Fruit fly (Drosophila melanogaster) whole organism, embryonic: Measurements from ENCODE around the gene CG31808.

Experiments used
- CG10543 ChIP-seq: fragments of 200-800 bp; sonication (Bioruptor generic); optimal IDR thresholded peaks from 3 replicates; lab custom pipeline; 2017; ENCODE audit warnings: missing biosample characterization, mild to moderate bottlenecking, missing genetic modification characterization, moderate library complexity
- CG10565 ChIP-seq: fragments of 200-800 bp; sonication (Bioruptor generic); optimal IDR thresholded peaks from 3 replicates; lab custom pipeline; 2016; ENCODE audit warnings: missing biosample characterization, mild to moderate bottlenecking, missing genetic modification characterization
- CG11085 ChIP-seq: fragments of 200-800 bp; sonication (Bioruptor generic); IDR thresholded peaks from 2 replicates; pipeline ENCODE4 v1.3.6; 2022; ENCODE audit warnings: missing biosample characterization, missing genetic modification characterization
- CG11696 ChIP-seq: fragments of 200-800 bp; sonication (Bioruptor generic); IDR thresholded peaks from 2 replicates; pipeline ENCODE4 v1.3.6; 2022; ENCODE audit warnings: missing biosample characterization, missing genetic modification characterization
- CG1233 ChIP-seq: fragments of 200-800 bp; sonication (Bioruptor generic); optimal IDR thresholded peaks from 4 replicates; lab custom pipeline; 2018; ENCODE audit warnings: missing biosample characterization, mild to moderate bottlenecking, missing genetic modification characterization
- CG14710 ChIP-seq: fragments of 200-800 bp; sonication (Bioruptor generic); optimal IDR thresholded peaks from 3 replicates; lab custom pipeline; 2019; ENCODE audit warnings: missing biosample characterization, mild to moderate bottlenecking, missing genetic modification characterization, moderate library complexity
- CG17186 ChIP-seq: fragments of 200-800 bp; sonication (Bioruptor generic); optimal IDR thresholded peaks from 3 replicates; lab custom pipeline; 2017; ENCODE audit warnings: missing biosample characterization, missing genetic modification reagents, missing genetic modification characterization
- CG18599 ChIP-seq: fragments of 200-800 bp; sonication (Bioruptor generic); optimal IDR thresholded peaks from 3 replicates; lab custom pipeline; 2017; ENCODE audit warnings: missing biosample characterization, missing genetic modification characterization, mild to moderate bottlenecking, moderate library complexity, missing genetic modification reagents
- CG2678 ChIP-seq: fragments of 200-800 bp; sonication (Bioruptor generic); optimal IDR thresholded peaks from 3 replicates; lab custom pipeline; 2019; ENCODE audit warnings: missing biosample characterization, mild to moderate bottlenecking, missing genetic modification characterization, moderate library complexity
- CG31365 ChIP-seq: fragments of 200-800 bp; sonication (Bioruptor generic); optimal IDR thresholded peaks from 2 replicates; lab custom pipeline; 2018; ENCODE audit warnings: missing biosample characterization, mild to moderate bottlenecking, missing genetic modification characterization
- CG32532 ChIP-seq: fragments of 200-800 bp; sonication (Bioruptor generic); IDR thresholded peaks from 2 replicates; pipeline ENCODE4 v1.3.6; 2022; ENCODE audit warnings: missing biosample characterization, missing genetic modification characterization
- CG32772 ChIP-seq: fragments of 200-800 bp; sonication (Bioruptor generic); IDR thresholded peaks from 2 replicates; pipeline ENCODE4 v1.3.6; 2022; ENCODE audit warnings: missing biosample characterization, missing genetic modification characterization
- CG34422 ChIP-seq: fragments of 200-800 bp; sonication (Bioruptor generic); IDR thresholded peaks from 3 replicates; pipeline ENCODE4 v1.3.6; 2022; ENCODE audit warnings: missing biosample characterization, missing genetic modification characterization
- CG4360 ChIP-seq: fragments of 200-800 bp; sonication (Bioruptor generic); IDR thresholded peaks from 2 replicates; pipeline ENCODE4 v1.3.6; 2022; ENCODE audit warnings: missing biosample characterization, missing genetic modification characterization
- CG4404 ChIP-seq: fragments of 200-800 bp; sonication (Bioruptor generic); IDR thresholded peaks from 2 replicates; pipeline ENCODE4 v1.3.6; 2022; ENCODE audit warnings: missing biosample characterization, missing genetic modification characterization
- CG5245 ChIP-seq: fragments of 200-800 bp; sonication (Bioruptor generic); optimal IDR thresholded peaks from 3 replicates; lab custom pipeline; 2016; ENCODE audit warnings: missing biosample characterization, missing genetic modification characterization
- CG6689 ChIP-seq: fragments of 200-800 bp; sonication (Bioruptor generic); IDR thresholded peaks from 2 replicates; pipeline ENCODE4 v1.3.6; 2022; ENCODE audit warnings: missing biosample characterization, missing genetic modification characterization
- CG7372 ChIP-seq: fragments of 200-800 bp; sonication (Bioruptor generic); IDR thresholded peaks from 2 replicates; pipeline ENCODE4 v1.3.6; 2022; ENCODE audit warnings: missing biosample characterization, missing genetic modification characterization
- Dad ChIP-seq: fragments of 200-800 bp; sonication (Bioruptor generic); optimal IDR thresholded peaks from 3 replicates; lab custom pipeline; 2016; ENCODE audit warnings: missing biosample characterization, missing genetic modification characterization
- Deaf1 ChIP-seq: fragments of 200-800 bp; optimal IDR thresholded peaks from 3 replicates; lab custom pipeline; 2019; ENCODE audit warnings: missing biosample characterization, mild to moderate bottlenecking, missing genetic modification characterization, moderate library complexity
- Doc2 ChIP-seq: fragments of 200-800 bp; sonication (Bioruptor generic); IDR thresholded peaks from 2 replicates; pipeline ENCODE4 v1.3.6; 2022; ENCODE audit warnings: missing biosample characterization, missing genetic modification characterization
- Elba2 ChIP-seq: fragments of 200-800 bp; sonication (Bioruptor generic); optimal IDR thresholded peaks from 3 replicates; lab custom pipeline; 2016; ENCODE audit warnings: missing biosample characterization, missing genetic modification characterization
- Ets97D ChIP-seq: fragments of 200-800 bp; sonication (Bioruptor generic); optimal IDR thresholded peaks from 3 replicates; lab custom pipeline; 2016; ENCODE audit warnings: missing biosample characterization, missing genetic modification characterization
- Fer1 ChIP-seq: fragments of 200-800 bp; sonication (Bioruptor generic); optimal IDR thresholded peaks from 2 replicates; lab custom pipeline; 2017; ENCODE audit warnings: missing biosample characterization, mild to moderate bottlenecking, missing genetic modification characterization
- Fer3 ChIP-seq: fragments of 200-800 bp; sonication (Bioruptor generic); optimal IDR thresholded peaks from 2 replicates; lab custom pipeline; 2018; ENCODE audit warnings: missing biosample characterization, mild to moderate bottlenecking, missing genetic modification characterization, moderate library complexity
- NK7.1 ChIP-seq: fragments of 200-800 bp; sonication (Bioruptor generic); optimal IDR thresholded peaks from 3 replicates; lab custom pipeline; 2016; ENCODE audit warnings: missing biosample characterization, missing genetic modification characterization
- Nf-YC ChIP-seq: fragments of 200-800 bp; optimal IDR thresholded peaks from 3 replicates; lab custom pipeline; 2019; ENCODE audit warnings: missing biosample characterization, mild to moderate bottlenecking, missing genetic modification characterization, moderate library complexity
- Trl ChIP-seq, 3 experiments: fragments of >200 bp in 2 of 3; fragments of 200-800 bp in 1 of 3; sonication (Bioruptor generic) in 1 of 3; optimal IDR thresholded peaks; 2 replicates in 1 of 3; 3 replicates in 2 of 3; lab custom pipeline; 2016 to 2017; ENCODE audit warnings: missing biosample characterization in 1 of 3, missing genetic modification characterization in 1 of 3
- Xrp1 ChIP-seq: fragments of 200-800 bp; sonication (Bioruptor generic); IDR thresholded peaks from 2 replicates; pipeline ENCODE4 v1.3.6; 2022; ENCODE audit warnings: missing biosample characterization, missing genetic modification characterization
- abd-A ChIP-seq: fragments of 200-800 bp; sonication (Bioruptor generic); optimal IDR thresholded peaks from 3 replicates; lab custom pipeline; 2019; ENCODE audit warnings: missing biosample characterization, mild to moderate bottlenecking, missing genetic modification characterization, moderate library complexity
- ci ChIP-seq: fragments of 200-800 bp; sonication (Bioruptor generic); IDR thresholded peaks from 3 replicates; pipeline ENCODE4 v1.3.6; 2022; ENCODE audit warnings: missing biosample characterization, missing genetic modification characterization
- da ChIP-seq: fragments of 200-800 bp; sonication (Bioruptor generic); optimal IDR thresholded peaks from 2 replicates; lab custom pipeline; 2016; ENCODE audit warnings: missing biosample characterization, missing genetic modification characterization
- danr ChIP-seq: fragments of 200-800 bp; sonication (Bioruptor generic); IDR thresholded peaks from 2 replicates; pipeline ENCODE4 v1.3.6; 2022; ENCODE audit warnings: missing biosample characterization, missing genetic modification characterization
- dmrt99B ChIP-seq: fragments of 200-800 bp; sonication (Bioruptor generic); optimal IDR thresholded peaks from 2 replicates; lab custom pipeline; 2018; ENCODE audit warnings: missing biosample characterization, mild to moderate bottlenecking, missing genetic modification characterization, moderate library complexity
- fd96Cb ChIP-seq: fragments of 200-800 bp; sonication (Bioruptor generic); optimal IDR thresholded peaks from 2 replicates; lab custom pipeline; 2018; ENCODE audit warnings: missing biosample characterization, mild to moderate bottlenecking, missing genetic modification characterization, moderate library complexity
- grau ChIP-seq: fragments of 200-800 bp; optimal IDR thresholded peaks from 3 replicates; lab custom pipeline; 2019; ENCODE audit warnings: missing biosample characterization, mild to moderate bottlenecking, missing genetic modification characterization, moderate library complexity
- h ChIP-seq: fragments of >200 bp; optimal IDR thresholded peaks from 2 replicates; lab custom pipeline; 2017
- ind ChIP-seq: fragments of 200-800 bp; sonication (Bioruptor generic); optimal IDR thresholded peaks from 3 replicates; lab custom pipeline; 2016; ENCODE audit warnings: missing biosample characterization, missing genetic modification characterization
- lab ChIP-seq: fragments of 200-800 bp; sonication (Bioruptor generic); optimal IDR thresholded peaks from 3 replicates; lab custom pipeline; 2017; ENCODE audit warnings: missing biosample characterization, missing genetic modification characterization, mild to moderate bottlenecking, moderate library complexity, missing genetic modification reagents
- lilli ChIP-seq: fragments of 200-800 bp; sonication (Bioruptor generic); optimal IDR thresholded peaks from 3 replicates; lab custom pipeline; 2016; ENCODE audit warnings: missing biosample characterization, missing genetic modification characterization
- mam ChIP-seq: fragments of 200-800 bp; sonication (Bioruptor generic); optimal IDR thresholded peaks from 3 replicates; lab custom pipeline; 2016; ENCODE audit warnings: missing biosample characterization, missing genetic modification characterization
- p53 ChIP-seq: fragments of 200-800 bp; sonication (Bioruptor generic); optimal IDR thresholded peaks from 2 replicates; lab custom pipeline; 2016; ENCODE audit warnings: missing biosample characterization, missing genetic modification characterization
- pan ChIP-seq, 4 experiments: fragments of >200 bp in 3 of 4; fragments of 200-800 bp in 1 of 4; sonication (Bioruptor generic) in 1 of 4; optimal IDR thresholded peaks in 3 of 4; IDR thresholded peaks in 1 of 4; 2 replicates each; pipeline versions ENCODE4 v1.3.6 to Lab custom; 2017 to 2022; ENCODE audit warnings: missing biosample characterization in 2 of 4, missing genetic modification characterization in 2 of 4, mixed read lengths in 1 of 4
- peb ChIP-seq: fragments of 200-800 bp; sonication (Bioruptor generic); IDR thresholded peaks from 2 replicates; pipeline ENCODE4 v1.3.6; 2022; ENCODE audit warnings: missing biosample characterization, missing genetic modification characterization
- scrt ChIP-seq: fragments of 200-800 bp; sonication (Bioruptor generic); optimal IDR thresholded peaks from 2 replicates; lab custom pipeline; 2018; ENCODE audit warnings: missing biosample characterization, mild to moderate bottlenecking, missing genetic modification characterization, moderate library complexity
- sens ChIP-seq: fragments of 200-800 bp; sonication (Bioruptor generic); peaks from one replicate; lab custom pipeline; 2016; ENCODE audit warnings: missing biosample characterization, missing genetic modification characterization
- slp2 ChIP-seq: fragments of 200-800 bp; sonication (Bioruptor generic); optimal IDR thresholded peaks from 2 replicates; lab custom pipeline; 2016; ENCODE audit warnings: missing biosample characterization, missing genetic modification characterization
- so ChIP-seq: fragments of 200-800 bp; sonication (Bioruptor generic); IDR thresholded peaks from 3 replicates; pipeline ENCODE4 v1.3.6; 2022; ENCODE audit warnings: missing biosample characterization, missing genetic modification characterization

The CG31808 gene

dm6 chr2L:16718446-16719173 is 2.6 kb upstream of the CG31808 start (continued):
- TF ChIP-seq Xrp1 (GFP tag; lab: Robert Waterston, UW) (peak; percentile 31; the same call in 1 of the 2 replicates), Dad (GFP tag; lab: Kevin White, UChicago) (no peak), danr (no peak)

DNA sequence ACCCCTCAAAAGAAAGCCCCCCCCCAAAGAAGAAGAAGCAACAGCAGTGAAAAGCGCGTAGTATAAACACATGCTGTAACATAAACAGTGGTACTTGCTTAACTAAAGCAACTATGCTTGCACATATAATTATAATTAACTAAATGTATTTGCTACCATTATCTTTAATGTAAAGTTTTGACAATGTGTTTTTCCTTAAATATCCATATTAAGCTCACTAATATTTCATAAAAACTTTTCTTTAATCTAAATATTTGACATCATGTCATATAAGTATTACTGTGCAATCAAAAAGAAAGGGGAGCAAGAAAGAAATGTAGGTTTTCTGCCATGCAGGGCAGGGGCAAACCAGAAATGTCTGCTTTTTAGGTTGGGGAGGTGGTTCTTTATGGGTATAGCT is 776 bp upstream of the CG31808 start:
- TF ChIP-seq CG1233 (peak; percentile 12), h (no peak), p53 (no peak), Nf-YC (tag; lab: Kevin White, UChicago) (peak; percentile 19), ci (GFP tag; lab: Robert Waterston, UW) (no peak), Fer3 (tag; lab: Kevin White, UChicago) (peak; percentile 44), scrt (peak; percentile 40), CG32532 (peak; percentile 21; the same call in 1 of the 2 replicates), peb (GFP tag; lab: Robert Waterston, UW) (no peak), CG4360 (GFP tag; lab: Robert Waterston, UW) (no peak), CG10565 (GFP tag; lab: Kevin White, UChicago) (no peak), CG10543 (no peak), Fer1 (GFP tag; lab: Kevin White, UChicago) (peak; percentile 34), CG2678 (peak; percentile 70), mam (no peak), lilli (GFP tag; lab: Kevin White, UChicago) (no peak), CG6689 (GFP tag; lab: Robert Waterston, UW) (peak; percentile 49; the same call in 1 of the 2 replicates), so (GFP tag; lab: Robert Waterston, UW) (no peak), CG14710 (tag; lab: Kevin White, UChicago) (no peak), sens (peak; percentile 74), CG17186 (GFP tag; lab: Kevin White, UChicago) (no peak), NK7.1 (GFP tag; lab: Kevin White, UChicago) (no peak), fd96Cb (tag; lab: Kevin White, UChicago) (peak; percentile 16), Trl (optimal IDR thresholded peaks at IDR 0.05; lab: Kevin White, UChicago) (no peak), Trl (GFP tag; optimal IDR thresholded peaks at IDR 0.05; lab: Kevin White, UChicago) (no peak), pan (optimal IDR thresholded peaks at IDR 0.05; lab: Kevin White, UChicago) (no peak), pan (GFP tag; optimal IDR thresholded peaks at IDR 0.05 in 1 of 2, IDR thresholded peaks at IDR 0.05 in 1 of 2) (peak in 1 of 2 experiments; percentile 63), CG5245 (GFP tag; lab: Kevin White, UChicago) (no peak), Doc2 (GFP tag; lab: Robert Waterston, UW) (no peak), slp2 (no peak), abd-A (tag; lab: Kevin White, UChicago) (peak; percentile 67), da (GFP tag; lab: Kevin White, UChicago) (no peak), CG11085 (GFP tag; lab: Robert Waterston, UW) (no peak), grau (tag; lab: Kevin White, UChicago) (peak; percentile 10), CG7372 (GFP tag; lab: Robert Waterston, UW) (peak; percentile 13; the same call in 1 of the 2 replicates), CG4404 (GFP tag; lab: Robert Waterston, UW) (no peak), dmrt99B (peak; percentile 58), CG11696 (GFP tag; lab: Robert Waterston, UW) (0 out of 2 replicates have a peak, but pooled peaks have one; percentile 10), CG18599 (GFP tag; lab: Kevin White, UChicago) (peak; percentile 72), lab (GFP tag; lab: Kevin White, UChicago) (peak; percentile 69), Ets97D (GFP tag; lab: Kevin White, UChicago) (no peak), Deaf1 (tag; lab: Kevin White, UChicago) (no peak), ind (GFP tag; lab: Kevin White, UChicago) (peak; percentile 34), CG32772 (peak; percentile 63; the same call in 1 of the 2 replicates), Elba2 (GFP tag; lab: Kevin White, UChicago) (no peak), CG34422 (GFP tag; lab: Robert Waterston, UW) (0 out of 3 replicates have a peak, but pooled peaks have one; percentile 34), CG31365 (tag; lab: Kevin White, UChicago) (no peak)
